Fruit fly (Drosophila melanogaster) whole organism, prepupa: ENCODE data around the gene Sfp24Bb.

Experiments
- Blimp-1 ChIP-seq: fragments of 200-800 bp; sonication (Bioruptor generic); optimal IDR thresholded peaks from 3 replicates; lab custom pipeline; 2017; ENCODE audit warnings: missing biosample characterization, missing genetic modification characterization, mild to moderate bottlenecking, moderate library complexity, missing genetic modification reagents
- CG10631 ChIP-seq: fragments of 200-800 bp; sonication (Bioruptor generic); optimal IDR thresholded peaks from 2 replicates; lab custom pipeline; 2016; ENCODE audit warnings: missing biosample characterization, missing genetic modification characterization
- CG10669 ChIP-seq: fragments of 200-800 bp; sonication (Bioruptor generic); optimal IDR thresholded peaks from 3 replicates; lab custom pipeline; 2018; ENCODE audit warnings: missing biosample characterization, mild to moderate bottlenecking, missing genetic modification characterization, moderate library complexity
- CG15336 ChIP-seq: fragments of 200-800 bp; sonication (Bioruptor generic); IDR thresholded peaks from 2 replicates; pipeline ENCODE4 v1.3.6; 2022; ENCODE audit warnings: missing biosample characterization, missing genetic modification characterization
- CG3032 ChIP-seq: fragments of 200-800 bp; optimal IDR thresholded peaks from 2 replicates; lab custom pipeline; 2019; ENCODE audit warnings: missing biosample characterization, mild to moderate bottlenecking, missing genetic modification characterization, moderate library complexity
- CG31627 ChIP-seq: fragments of 200-800 bp; sonication (Bioruptor generic); optimal IDR thresholded peaks from 3 replicates; lab custom pipeline; 2016; ENCODE audit warnings: missing biosample characterization, missing genetic modification characterization
- CG32006 ChIP-seq: fragments of 200-800 bp; sonication (Bioruptor generic); optimal IDR thresholded peaks from 3 replicates; lab custom pipeline; 2017; ENCODE audit warnings: missing biosample characterization, mild to moderate bottlenecking, missing genetic modification characterization
- CG34406 ChIP-seq: fragments of 200-800 bp; sonication (Bioruptor generic); optimal IDR thresholded peaks from 3 replicates; lab custom pipeline; 2016; ENCODE audit warnings: missing biosample characterization, missing genetic modification characterization
- CG3919 ChIP-seq: fragments of 200-800 bp; sonication (Bioruptor generic); optimal IDR thresholded peaks from 3 replicates; lab custom pipeline; 2016; ENCODE audit warnings: missing biosample characterization, missing genetic modification characterization
- CG4318 ChIP-seq: fragments of 200-800 bp; sonication (Bioruptor generic); optimal IDR thresholded peaks from 3 replicates; lab custom pipeline; 2017; ENCODE audit warnings: missing biosample characterization, mild to moderate bottlenecking, missing genetic modification characterization
- CG6163 ChIP-seq: fragments of 200-800 bp; sonication (Bioruptor generic); IDR thresholded peaks from 3 replicates; pipeline ENCODE4 v1.3.6; 2022; ENCODE audit warnings: missing biosample characterization, missing genetic modification characterization
- CG6854 ChIP-seq: fragments of 200-800 bp; sonication (Bioruptor generic); optimal IDR thresholded peaks from 2 replicates; lab custom pipeline; 2017; ENCODE audit warnings: missing biosample characterization, mild to moderate bottlenecking, missing genetic modification characterization
- CG7368 ChIP-seq: fragments of 200-800 bp; sonication (Bioruptor generic); optimal IDR thresholded peaks from 3 replicates; lab custom pipeline; 2016; ENCODE audit warnings: missing biosample characterization, missing genetic modification characterization
- CG8119 ChIP-seq: fragments of 200-800 bp; sonication (Bioruptor generic); IDR thresholded peaks from 3 replicates; pipeline ENCODE4 v1.3.6; 2022; ENCODE audit warnings: missing biosample characterization, missing genetic modification characterization
- CG8319 ChIP-seq: fragments of 200-800 bp; sonication (Bioruptor generic); optimal IDR thresholded peaks from 3 replicates; lab custom pipeline; 2016; ENCODE audit warnings: missing biosample characterization, missing genetic modification characterization
- Eip75B ChIP-seq: fragments of 200-800 bp; sonication (Bioruptor generic); optimal IDR thresholded peaks from 3 replicates; lab custom pipeline; 2016; ENCODE audit warnings: missing biosample characterization, missing genetic modification characterization
- Eip78C ChIP-seq: fragments of 200-800 bp; sonication (Bioruptor generic); peaks from one replicate; lab custom pipeline; 2016; ENCODE audit warnings: missing biosample characterization, missing genetic modification characterization
- Ets21C ChIP-seq: fragments of 200-800 bp; sonication (Bioruptor generic); optimal IDR thresholded peaks from 3 replicates; lab custom pipeline; 2016; ENCODE audit warnings: missing biosample characterization, missing genetic modification characterization
- Ets96B ChIP-seq: fragments of 200-800 bp; optimal IDR thresholded peaks from 2 replicates; lab custom pipeline; 2019; ENCODE audit warnings: missing biosample characterization, mild to moderate bottlenecking, missing genetic modification characterization, moderate library complexity
- Gug ChIP-seq: fragments of 200-800 bp; sonication (Bioruptor generic); IDR thresholded peaks from 2 replicates; pipeline ENCODE4 v1.3.6; 2022; ENCODE audit warnings: missing biosample characterization, missing genetic modification characterization
- Hr38 ChIP-seq: sonication (Bioruptor generic); optimal IDR thresholded peaks from 2 replicates; lab custom pipeline; 2016; ENCODE audit warnings: missing biosample characterization, missing genetic modification characterization
- Hr39 ChIP-seq: fragments of 200-800 bp; sonication (Bioruptor generic); optimal IDR thresholded peaks from 2 replicates; lab custom pipeline; 2016; ENCODE audit warnings: missing biosample characterization, missing genetic modification characterization
- Hr4 ChIP-seq: fragments of 200-800 bp; sonication (Bioruptor generic); optimal IDR thresholded peaks from 3 replicates; lab custom pipeline; 2016; ENCODE audit warnings: missing biosample characterization, missing genetic modification characterization
- Lpt ChIP-seq: fragments of 200-800 bp; sonication (Bioruptor generic); optimal IDR thresholded peaks from 3 replicates; lab custom pipeline; 2016; ENCODE audit warnings: missing biosample characterization, missing genetic modification characterization
- OdsH ChIP-seq: fragments of 200-800 bp; sonication (Bioruptor generic); optimal IDR thresholded peaks from 3 replicates; lab custom pipeline; 2016; ENCODE audit warnings: missing biosample characterization, missing genetic modification characterization
- Smox ChIP-seq: fragments of 200-800 bp; sonication (Bioruptor generic); optimal IDR thresholded peaks from 3 replicates; lab custom pipeline; 2016; ENCODE audit warnings: missing biosample characterization, missing genetic modification characterization
- Sox14 ChIP-seq: fragments of 200-800 bp; sonication (Bioruptor generic); optimal IDR thresholded peaks from 3 replicates; lab custom pipeline; 2016; ENCODE audit warnings: missing biosample characterization, missing genetic modification characterization
- achi ChIP-seq: fragments of 200-800 bp; sonication (Bioruptor generic); optimal IDR thresholded peaks from 3 replicates; lab custom pipeline; 2016; ENCODE audit warnings: missing biosample characterization, missing genetic modification characterization
- acj6 ChIP-seq: fragments of 200-800 bp; sonication (Bioruptor generic); optimal IDR thresholded peaks from 3 replicates; lab custom pipeline; 2016; ENCODE audit warnings: missing biosample characterization, missing genetic modification characterization
- cyc ChIP-seq: fragments of 200-800 bp; sonication (Bioruptor generic); optimal IDR thresholded peaks from 3 replicates; lab custom pipeline; 2016; ENCODE audit warnings: missing biosample characterization, missing genetic modification characterization
- eg ChIP-seq: fragments of 200-800 bp; sonication (Bioruptor generic); IDR thresholded peaks from 3 replicates; pipeline ENCODE4 v1.3.6; 2022; ENCODE audit warnings: missing biosample characterization, missing genetic modification characterization
- esn ChIP-seq: fragments of 200-800 bp; sonication (Bioruptor generic); optimal IDR thresholded peaks from 2 replicates; lab custom pipeline; 2016; ENCODE audit warnings: missing biosample characterization, mild to moderate bottlenecking, missing genetic modification characterization, moderate library complexity
- fd85E ChIP-seq: fragments of 200-800 bp; sonication (Bioruptor generic); optimal IDR thresholded peaks from 3 replicates; lab custom pipeline; 2016; ENCODE audit warnings: missing biosample characterization, missing genetic modification characterization
- fkh ChIP-seq: fragments of 200-800 bp; sonication (Bioruptor generic); optimal IDR thresholded peaks from 3 replicates; lab custom pipeline; 2017; ENCODE audit warnings: missing biosample characterization, mild to moderate bottlenecking, missing genetic modification characterization, moderate library complexity
- lz ChIP-seq: fragments of 200-800 bp; sonication (Bioruptor generic); optimal IDR thresholded peaks from 3 replicates; lab custom pipeline; 2016; ENCODE audit warnings: missing biosample characterization, missing genetic modification characterization
- net ChIP-seq: fragments of 200-800 bp; sonication (Bioruptor generic); optimal IDR thresholded peaks from 3 replicates; lab custom pipeline; 2016; ENCODE audit warnings: missing biosample characterization, missing genetic modification characterization
- pdm3 ChIP-seq: fragments of 200-800 bp; sonication (Bioruptor generic); optimal IDR thresholded peaks from 3 replicates; lab custom pipeline; 2016; ENCODE audit warnings: missing biosample characterization, missing genetic modification characterization
- spab ChIP-seq: fragments of 200-800 bp; sonication (Bioruptor generic); optimal IDR thresholded peaks from 2 replicates; lab custom pipeline; 2017; ENCODE audit warnings: missing biosample characterization, mild to moderate bottlenecking, missing genetic modification characterization, missing genetic modification reagents
- svp ChIP-seq: fragments of 200-800 bp; sonication (Bioruptor generic); peaks from one replicate; lab custom pipeline; 2016; ENCODE audit warnings: missing biosample characterization, missing genetic modification characterization
- topi ChIP-seq: fragments of 200-800 bp; sonication (Bioruptor generic); optimal IDR thresholded peaks from 3 replicates; lab custom pipeline; 2016; ENCODE audit warnings: missing biosample characterization, missing genetic modification characterization
- vri ChIP-seq: fragments of 200-800 bp; sonication (Bioruptor generic); optimal IDR thresholded peaks from 3 replicates; lab custom pipeline; 2016; ENCODE audit warnings: missing biosample characterization, mild to moderate bottlenecking, missing genetic modification characterization

Gene Sfp24Bb

DNA sequence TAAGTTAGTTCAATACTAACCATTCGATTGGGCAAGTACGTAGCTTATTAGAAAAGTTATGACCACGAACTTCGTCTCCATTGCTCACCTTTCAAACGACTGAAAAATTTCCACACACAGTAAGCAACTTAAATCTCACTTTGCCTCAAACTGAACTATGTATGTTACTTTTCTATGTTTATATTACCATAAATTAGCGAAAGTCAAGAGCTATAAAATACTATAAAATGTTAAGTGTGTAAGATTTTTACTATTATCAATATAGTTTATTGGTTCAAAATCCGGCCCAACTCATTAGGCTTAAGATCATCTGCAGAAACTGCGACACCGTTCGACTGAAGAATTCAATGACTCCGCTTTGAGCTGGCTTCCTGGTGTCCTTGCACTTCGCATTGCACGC is 1.1 kb downstream of the Sfp24Bb start, which contains the start of gene Sfp24Ba:
Gene Sfp24Ba, minus strand, starts transcription at position 101 of the 400 bp plus-strand sequence.
- no peak for TF ChIP-seq svp (GFP tag; lab: Kevin White, UChicago)
- no peak for TF ChIP-seq Sox14 (GFP tag; lab: Kevin White, UChicago)
- no peak for TF ChIP-seq net (GFP tag; lab: Kevin White, UChicago)
- TF ChIP-seq fkh (GFP tag; lab: Kevin White, UChicago): no peak
- TF ChIP-seq eg (GFP tag; lab: Robert Waterston, UW): no peak
- TF ChIP-seq Lpt (GFP tag; lab: Kevin White, UChicago): no peak
- no peak for TF ChIP-seq CG10631 (GFP tag; lab: Kevin White, UChicago)
- TF ChIP-seq CG6854 (GFP tag; lab: Kevin White, UChicago): no peak
- TF ChIP-seq pdm3 (GFP tag; lab: Kevin White, UChicago): no peak
- TF ChIP-seq CG10669: no peak
- no peak for TF ChIP-seq Hr39

dm6 chr2L:3662307-3662795 is 7.2 kb downstream of the Sfp24Bb start, which contains the start of gene Drgx:
Gene Drgx (plus strand): TSS chr2L:3662745.
- TF ChIP-seq CG6163: 0 out of 3 replicates have a peak, but pooled peaks have one; percentile 11
- TF ChIP-seq CG15336 (GFP tag; lab: Robert Waterston, UW): no peak
- no peak for TF ChIP-seq Eip75B
- no peak for TF ChIP-seq lz (GFP tag; lab: Kevin White, UChicago)

DNA sequence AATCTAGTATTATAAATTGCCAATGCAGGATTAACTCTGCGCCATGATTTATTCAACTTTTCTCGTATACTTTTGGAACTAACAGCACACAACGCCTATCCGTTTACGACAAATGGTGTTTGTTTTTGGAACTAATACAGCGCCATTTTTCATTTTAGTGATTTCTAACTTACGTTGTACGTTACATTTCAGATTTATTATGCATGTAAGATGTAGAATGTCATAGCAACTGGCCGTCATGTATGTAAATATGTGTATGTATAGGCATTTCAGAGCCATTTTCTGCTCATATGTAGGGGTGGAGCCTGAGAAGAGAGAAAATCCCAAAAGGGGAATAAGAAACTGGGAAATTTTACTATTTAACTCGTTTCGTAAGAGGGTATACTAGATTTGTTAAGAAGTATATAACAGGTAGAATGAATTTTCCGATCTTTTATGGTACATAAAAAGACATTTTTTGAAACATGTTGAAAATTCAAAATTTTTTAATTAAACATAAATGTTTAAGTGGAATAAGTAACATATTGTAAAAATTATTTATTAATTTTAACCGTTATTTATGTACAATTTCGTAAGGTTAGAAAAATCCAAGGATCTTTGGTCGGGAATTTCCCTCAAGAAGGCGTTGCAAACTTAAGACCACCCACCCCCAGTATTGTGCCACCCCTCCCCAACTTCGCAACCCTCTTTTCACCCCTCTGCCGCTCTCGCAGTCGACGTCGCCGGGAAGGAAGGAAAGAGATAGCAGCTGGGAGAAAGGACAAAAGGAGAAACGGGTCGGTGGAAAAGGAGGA is 12.0 kb downstream of the Sfp24Bb start:
- TF ChIP-seq CG4318 (GFP tag; lab: Kevin White, UChicago): peak; percentile 0
- peak; percentile 8 for TF ChIP-seq Lpt (GFP tag; lab: Kevin White, UChicago)
- peak; percentile 59 for TF ChIP-seq CG31627 (GFP tag; lab: Kevin White, UChicago)
- TF ChIP-seq CG32006: peak; percentile 62
- peak; percentile 32 for TF ChIP-seq CG10631 (GFP tag; lab: Kevin White, UChicago)
- no peak for TF ChIP-seq vri (GFP tag; lab: Kevin White, UChicago)
- TF ChIP-seq pdm3 (GFP tag; lab: Kevin White, UChicago): no peak
- peak; percentile 75 for TF ChIP-seq CG8119 (GFP tag; lab: Robert Waterston, UW)
- TF ChIP-seq esn (GFP tag; lab: Kevin White, UChicago): peak; percentile 19
- TF ChIP-seq Gug (GFP tag; lab: Robert Waterston, UW): 0 out of 2 replicates have a peak, but pooled peaks have one; percentile 8
- TF ChIP-seq Ets96B: peak; percentile 22
- 0 out of 3 replicates have a peak, but pooled peaks have one; percentile 17 for TF ChIP-seq CG6163
- no peak for TF ChIP-seq CG10669
- TF ChIP-seq topi (GFP tag; lab: Kevin White, UChicago): peak; percentile 18
- no peak for TF ChIP-seq CG34406 (GFP tag; lab: Kevin White, UChicago)
- peak; percentile 68 for TF ChIP-seq eg (GFP tag; lab: Robert Waterston, UW)
- peak; percentile 18 for TF ChIP-seq OdsH (GFP tag; lab: Kevin White, UChicago)
- TF ChIP-seq CG7368 (GFP tag; lab: Kevin White, UChicago): no peak
- peak; percentile 34 for TF ChIP-seq lz (GFP tag; lab: Kevin White, UChicago)
- TF ChIP-seq Smox (GFP tag; lab: Kevin White, UChicago): no peak
- TF ChIP-seq CG3032: peak; percentile 28
- peak; percentile 33 for TF ChIP-seq Hr4 (GFP tag; lab: Kevin White, UChicago)
- TF ChIP-seq cyc: peak; percentile 50
- TF ChIP-seq CG8319 (GFP tag; lab: Kevin White, UChicago): no peak
- peak; percentile 60 for TF ChIP-seq Eip78C (GFP tag; lab: Kevin White, UChicago)
- peak; percentile 60 for TF ChIP-seq CG15336 (GFP tag; lab: Robert Waterston, UW)
- TF ChIP-seq Ets21C (GFP tag; lab: Kevin White, UChicago): peak; percentile 1
- TF ChIP-seq Hr38 (GFP tag; lab: Kevin White, UChicago): no peak
- no peak for TF ChIP-seq fd85E (GFP tag; lab: Kevin White, UChicago)
- TF ChIP-seq CG3919: peak; percentile 19
- peak; percentile 13 for TF ChIP-seq achi (GFP tag; lab: Kevin White, UChicago)
- TF ChIP-seq fkh (GFP tag; lab: Kevin White, UChicago): peak; percentile 52
- no peak for TF ChIP-seq Blimp-1 (GFP tag; lab: Kevin White, UChicago)
- peak; percentile 53 for TF ChIP-seq Hr39
- peak; percentile 3 for TF ChIP-seq spab (GFP tag; lab: Kevin White, UChicago)
- TF ChIP-seq acj6 (GFP tag; lab: Kevin White, UChicago): peak; percentile 16
